Worm (Caenorhabditis elegans): Measurements from ENCODE around the gene ced-5.

DNA sequence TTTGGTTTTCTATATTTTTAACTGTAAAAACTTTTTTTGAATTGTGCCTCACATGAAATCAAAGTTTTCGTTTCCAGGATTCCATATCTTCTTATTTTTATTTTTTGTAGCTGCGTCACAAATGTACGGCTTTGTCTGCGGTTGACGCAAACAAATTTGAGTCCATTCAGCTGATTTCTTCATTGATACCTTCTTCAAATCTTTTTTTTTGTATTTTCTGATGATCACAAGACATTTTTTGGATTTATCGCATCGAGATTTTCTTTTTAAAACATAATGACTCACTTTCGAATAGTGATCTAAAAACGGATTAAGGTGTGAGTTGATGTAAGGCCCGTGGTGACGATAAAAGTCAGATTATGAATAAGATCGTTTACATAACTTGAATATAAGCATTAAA lies 34.7 kb downstream of the ced-5 start:
- TF ChIP-seq unc-39 (tag; optimal IDR thresholded peaks at IDR 0.05) (no peak), R02D3.7 (tag; optimal IDR thresholded peaks at IDR 0.05) (no peak), fos-1 (tag; optimal IDR thresholded peaks at IDR 0.05) (no peak), nhr-77 (tag; optimal IDR thresholded peaks at IDR 0.05) (no peak), ama-1 (optimal IDR thresholded peaks at IDR 0.05) (no peak), egl-27 (tag; optimal IDR thresholded peaks at IDR 0.05) (no peak), nfya-1 (tag; optimal IDR thresholded peaks at IDR 0.05; ENCODE audit: insufficient read depth) (no peak), nhr-11 (tag; optimal IDR thresholded peaks at IDR 0.05) (no peak), unc-62 (GFP tag; optimal IDR thresholded peaks at IDR 0.05) (no peak), skn-1 (tag; optimal IDR thresholded peaks at IDR 0.05) (no peak), nhr-28 (tag; optimal IDR thresholded peaks at IDR 0.05) (no peak), lsy-12 (tag; optimal IDR thresholded peaks at IDR 0.05) (no peak), nhr-23 (tag; optimal IDR thresholded peaks at IDR 0.05) (no peak), lin-15B (tag; optimal IDR thresholded peaks at IDR 0.05) (no peak)
